Fruit fly (Drosophila melanogaster) whole organism, prepupa: ENCODE data around the gene Rpn11.
A peak's percentile ranks its signal among the peaks of the same experiment; 100 is the strongest.

Experiments used
- CG6854 ChIP-seq: fragments of 200-800 bp; sonication (Bioruptor generic); optimal IDR thresholded peaks from 2 replicates; lab custom pipeline; 2017; ENCODE audit warnings: missing biosample characterization, mild to moderate bottlenecking, missing genetic modification characterization
- CG8319 ChIP-seq: fragments of 200-800 bp; sonication (Bioruptor generic); optimal IDR thresholded peaks from 3 replicates; lab custom pipeline; 2016; ENCODE audit warnings: missing biosample characterization, missing genetic modification characterization
- Eip93F ChIP-seq: fragments of 200-800 bp; sonication (Bioruptor generic); optimal IDR thresholded peaks from 2 replicates; lab custom pipeline; 2016; ENCODE audit warnings: missing biosample characterization, mild to moderate bottlenecking, missing genetic modification characterization
- Lpt ChIP-seq: fragments of 200-800 bp; sonication (Bioruptor generic); optimal IDR thresholded peaks from 3 replicates; lab custom pipeline; 2016; ENCODE audit warnings: missing biosample characterization, missing genetic modification characterization
- spab ChIP-seq: fragments of 200-800 bp; sonication (Bioruptor generic); optimal IDR thresholded peaks from 2 replicates; lab custom pipeline; 2017; ENCODE audit warnings: missing biosample characterization, mild to moderate bottlenecking, missing genetic modification characterization, missing genetic modification reagents

DNA sequence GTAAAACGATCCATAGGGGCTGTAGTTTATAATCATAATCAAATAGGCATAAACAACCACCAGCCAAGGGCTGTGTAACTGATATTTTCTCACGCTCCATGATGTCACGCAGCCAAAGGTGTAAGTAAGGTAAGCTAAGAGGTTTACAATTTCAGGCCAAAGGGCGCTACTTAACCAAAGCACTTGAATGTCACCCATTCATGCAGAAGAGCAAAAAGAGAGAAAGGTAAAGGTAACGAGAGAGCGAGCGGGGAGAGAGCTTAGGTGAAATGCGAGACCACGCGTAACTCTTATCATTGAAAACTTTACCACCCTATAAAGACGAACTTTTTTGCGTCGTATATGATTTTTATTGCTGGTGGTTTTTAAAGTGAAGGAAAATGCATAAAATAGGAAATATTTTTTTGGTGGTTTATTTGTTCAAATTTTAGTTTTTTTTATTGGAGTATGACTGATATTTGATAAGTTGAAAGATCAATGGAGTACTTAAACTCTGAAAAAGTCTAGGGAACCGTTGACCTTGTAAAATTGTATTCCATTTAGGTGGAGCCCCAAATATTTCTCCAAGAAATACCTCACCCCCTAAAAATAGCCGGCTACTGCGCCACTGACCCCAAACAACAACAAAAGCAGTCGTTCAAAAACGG, 48.2 kb upstream of the Rpn11 start:
- peak; percentile 91 for TF ChIP-seq CG8319 (GFP tag; lab: Kevin White, UChicago)
- TF ChIP-seq Lpt: peak; percentile 93
- TF ChIP-seq CG6854: peak; percentile 89
- TF ChIP-seq spab: peak; percentile 76
- peak; percentile 88 for TF ChIP-seq Eip93F
